Worm (Caenorhabditis elegans) whole organism, L1 larva: ENCODE data around the gene Y73C8C.12.

ENCODE experiments used
- F16B12.6 ChIP-seq: fragments of 150-350 bp; optimal IDR thresholded peaks from 2 replicates; lab custom pipeline; 2014; ENCODE audit warnings: missing biosample characterization, missing genetic modification characterization
- aha-1 ChIP-seq: fragments of 150-350 bp; optimal IDR thresholded peaks from 2 replicates; lab custom pipeline; 2014; ENCODE audit warnings: missing biosample characterization, missing genetic modification characterization
- ama-1 ChIP-seq: fragments of 150-350 bp; optimal IDR thresholded peaks from 2 replicates; lab custom pipeline; 2014
- egl-27 ChIP-seq, 2 experiments: fragments of 150-350 bp in 1 of 2; sonication (generic microtip); optimal IDR thresholded peaks; 3 replicates each; lab custom pipeline; 2017 to 2018; ENCODE audit warnings: missing biosample characterization in 2 of 2, missing genetic modification characterization in 2 of 2, missing genetic modification reagents in 2 of 2
- fkh-10 ChIP-seq: sonication (generic microtip); optimal IDR thresholded peaks from 2 replicates; lab custom pipeline; 2017; ENCODE audit warnings: missing biosample characterization, missing genetic modification reagents, missing genetic modification characterization
- fos-1 ChIP-seq: fragments of 150-350 bp; optimal IDR thresholded peaks from 2 replicates; lab custom pipeline; 2014; ENCODE audit warnings: missing biosample characterization, missing genetic modification characterization
- jun-1 ChIP-seq: fragments of 150-350 bp; optimal IDR thresholded peaks from 2 replicates; lab custom pipeline; 2014; ENCODE audit warnings: missing biosample characterization, missing genetic modification reagents, missing genetic modification characterization
- lin-13 ChIP-seq: fragments of 150-350 bp; optimal IDR thresholded peaks from 2 replicates; lab custom pipeline; 2014; ENCODE audit warnings: missing biosample characterization, missing genetic modification reagents, missing genetic modification characterization
- nhr-11 ChIP-seq: fragments of 150-350 bp; optimal IDR thresholded peaks from 2 replicates; lab custom pipeline; 2014; ENCODE audit warnings: missing biosample characterization, missing genetic modification characterization
- nhr-28 ChIP-seq: fragments of 150-350 bp; optimal IDR thresholded peaks from 2 replicates; lab custom pipeline; 2014; ENCODE audit warnings: missing biosample characterization, missing genetic modification characterization
- nhr-76 ChIP-seq: sonication (generic microtip); optimal IDR thresholded peaks from 2 replicates; lab custom pipeline; 2017; ENCODE audit warnings: missing biosample characterization, missing genetic modification characterization
- pqm-1 ChIP-seq: sonication (generic microtip); optimal IDR thresholded peaks from 3 replicates; lab custom pipeline; 2017; ENCODE audit warnings: missing biosample characterization, missing genetic modification characterization
- skn-1 ChIP-seq: fragments of 150-350 bp; optimal IDR thresholded peaks from 2 replicates; lab custom pipeline; 2014; ENCODE audit warnings: missing biosample characterization, missing genetic modification characterization
- ztf-4 ChIP-seq: fragments of 150-350 bp; optimal IDR thresholded peaks from 2 replicates; lab custom pipeline; 2014; ENCODE audit warnings: missing biosample characterization, missing genetic modification characterization

DNA sequence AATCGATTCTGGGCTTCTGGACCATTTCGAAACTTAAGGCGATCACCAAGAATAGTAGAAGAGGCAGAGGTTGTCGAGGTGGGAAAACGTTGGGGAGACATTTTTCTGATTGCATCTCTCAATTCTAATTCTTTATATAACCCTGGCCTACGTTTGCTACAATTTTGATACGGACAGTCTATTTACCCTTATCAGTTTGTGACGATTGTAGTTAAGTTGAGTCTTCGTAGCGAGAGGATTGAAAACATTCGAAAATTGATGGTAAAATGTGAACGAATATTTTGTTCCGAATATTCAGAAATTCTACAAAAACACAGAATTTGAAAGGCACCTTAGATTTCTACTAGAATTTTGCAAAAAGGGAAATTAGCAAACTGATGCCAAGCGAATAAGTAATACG is 2.7 kb downstream of the Y73C8C.12 start, which contains the start of gene Y73C8C.10:
- TF ChIP-seq egl-27 (tag; optimal IDR thresholded peaks at IDR 0.05; lab: Kevin White, UChicago) (no peak), fos-1 (tag; lab: Kevin White, UChicago) (no peak), nhr-11 (tag; lab: Kevin White, UChicago) (no peak), pqm-1 (tag; lab: Kevin White, UChicago) (no peak), jun-1 (tag; lab: Kevin White, UChicago) (no peak), nhr-76 (no peak), skn-1 (tag; lab: Kevin White, UChicago) (no peak), lin-13 (GFP tag; lab: Kevin White, UChicago) (no peak), ztf-4 (no peak), nhr-28 (no peak), fkh-10 (GFP tag; lab: Kevin White, UChicago) (no peak), ama-1 (lab: Kevin White, UChicago) (no peak), F16B12.6 (tag; lab: Kevin White, UChicago) (no peak), aha-1 (no peak)
